Fruit fly (Drosophila melanogaster) whole organism: ENCODE results near the gene Ns4.

ENCODE experiments used
- CG8478 ChIP-seq: fragments of >200 bp; optimal IDR thresholded peaks from 2 replicates; lab custom pipeline; 2018; ENCODE audit warnings: inconsistent platforms
- Dll ChIP-seq: fragments of >200 bp; optimal IDR thresholded peaks from 2 replicates; lab custom pipeline; 2017
- EcR ChIP-seq, 2 experiments: fragments of >200 bp; optimal IDR thresholded peaks; 2 replicates each; lab custom pipeline; 2017; ENCODE audit warnings: missing biosample characterization in 2 of 2, missing genetic modification characterization in 2 of 2, missing genetic modification reagents in 2 of 2
- pan ChIP-seq: fragments of >200 bp; optimal IDR thresholded peaks from 2 replicates; lab custom pipeline; 2017
- psq ChIP-seq: fragments of >200 bp; optimal IDR thresholded peaks from 2 replicates; lab custom pipeline; 2017
- usp ChIP-seq: fragments of >200 bp; optimal IDR thresholded peaks from 2 replicates; lab custom pipeline; 2017; ENCODE audit warnings: missing biosample characterization, missing genetic modification characterization, mixed read lengths

DNA sequence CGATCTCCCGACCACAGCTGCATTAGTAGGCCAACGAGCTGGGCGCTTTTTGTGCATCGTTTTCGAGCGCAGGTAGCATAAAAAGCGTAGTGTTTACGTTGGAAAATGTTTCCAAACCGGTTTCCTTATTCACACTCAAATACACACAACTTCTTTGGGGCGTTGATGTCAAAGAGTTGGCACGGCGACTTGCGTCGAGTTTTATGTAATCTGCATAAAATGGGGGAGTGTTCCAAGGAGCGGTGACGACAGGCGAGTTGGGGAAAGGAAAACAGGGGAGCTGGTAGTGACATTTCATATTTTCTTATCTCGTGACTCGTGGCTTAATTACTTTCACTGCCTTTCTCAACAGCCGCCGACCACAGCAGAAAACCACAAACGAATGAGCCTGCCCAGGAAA lies 42.4 kb downstream of the Ns4 start:
- no peak for TF ChIP-seq CG8478
- TF ChIP-seq EcR (GFP tag; optimal IDR thresholded peaks at IDR 0.05; lab: Kevin White, UChicago) = no peak
- no peak for TF ChIP-seq Dll (lab: Kevin White, UChicago)
- no peak for TF ChIP-seq psq (lab: Kevin White, UChicago)
- no peak for TF ChIP-seq usp
- TF ChIP-seq pan = no peak
